Fruit fly (Drosophila melanogaster): ENCODE results near the gene CG13392.

DNA sequence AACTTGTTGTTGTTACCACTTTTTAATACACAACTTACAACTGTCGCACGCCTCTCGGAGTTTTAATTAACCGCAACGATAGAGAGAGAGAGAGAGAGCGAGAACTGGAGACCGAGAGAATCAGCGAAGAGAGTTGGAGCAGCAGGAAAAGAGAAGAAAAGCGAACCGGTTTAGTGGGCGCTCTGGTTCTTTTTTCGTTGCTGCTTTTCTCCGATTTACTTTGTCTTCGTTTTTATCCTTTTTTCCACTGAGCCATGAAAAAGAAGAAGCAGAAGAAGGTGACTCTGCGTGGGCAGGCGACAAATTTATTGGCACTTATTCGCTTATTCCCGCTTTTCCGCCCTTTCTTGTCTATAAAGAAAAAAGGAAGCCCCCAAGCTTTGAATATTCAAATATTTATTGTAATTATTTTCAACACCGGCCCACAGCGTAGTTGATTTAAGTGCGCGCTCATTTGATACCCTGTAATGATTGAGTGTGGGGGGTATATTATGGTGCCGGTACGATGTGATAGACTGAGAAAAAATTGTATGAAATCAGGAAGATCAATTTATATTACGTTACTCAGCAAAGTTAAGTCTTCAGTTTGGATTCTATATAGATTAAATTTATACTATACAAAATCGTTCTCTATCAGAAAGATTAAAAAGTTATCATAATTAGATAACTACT is 37.8 kb upstream of the CG13392 start:
- TF ChIP-seq CTCF (optimal IDR thresholded peaks at IDR 0.05) (no peak), CG8478 (optimal IDR thresholded peaks at IDR 0.05) (no peak)

Measured in S2 (cell line).